Fruit fly (Drosophila melanogaster) whole organism, embryonic: ENCODE results near the gene Alh.

Experiments used
- CG12391 ChIP-seq: fragments of 200-800 bp; sonication (Bioruptor generic); optimal IDR thresholded peaks from 3 replicates; lab custom pipeline; 2018; ENCODE audit warnings: missing biosample characterization, mild to moderate bottlenecking, missing genetic modification characterization, moderate library complexity
- CG14441 ChIP-seq: fragments of 200-800 bp; sonication (Bioruptor generic); IDR thresholded peaks from 2 replicates; pipeline ENCODE4 v1.3.6; 2022; ENCODE audit warnings: missing biosample characterization, missing genetic modification characterization
- CG14667 ChIP-seq: fragments of 200-800 bp; sonication (Bioruptor generic); IDR thresholded peaks from 2 replicates; pipeline ENCODE4 v1.3.6; 2022; ENCODE audit warnings: missing biosample characterization, missing genetic modification characterization
- CG15073 ChIP-seq: fragments of 200-800 bp; sonication (Bioruptor generic); optimal IDR thresholded peaks from 2 replicates; lab custom pipeline; 2016; ENCODE audit warnings: missing biosample characterization, missing genetic modification characterization
- CG15696 ChIP-seq: fragments of 200-800 bp; sonication (Bioruptor generic); optimal IDR thresholded peaks from 2 replicates; lab custom pipeline; 2019; ENCODE audit warnings: missing biosample characterization, mild to moderate bottlenecking, missing genetic modification characterization, moderate library complexity
- CG3281 ChIP-seq: fragments of 200-800 bp; sonication (Bioruptor generic); optimal IDR thresholded peaks from 3 replicates; lab custom pipeline; 2017; ENCODE audit warnings: missing biosample characterization, mild to moderate bottlenecking, missing genetic modification characterization
- CG34376 ChIP-seq: fragments of 200-800 bp; sonication (Bioruptor generic); optimal IDR thresholded peaks from 2 replicates; lab custom pipeline; 2018; ENCODE audit warnings: missing biosample characterization, mild to moderate bottlenecking, missing genetic modification characterization
- CG6175 ChIP-seq: fragments of 200-800 bp; sonication (Bioruptor generic); IDR thresholded peaks from 3 replicates; pipeline ENCODE4 v1.3.6; 2022; ENCODE audit warnings: missing biosample characterization, missing genetic modification characterization
- CG7271 ChIP-seq: fragments of 200-800 bp; sonication (Bioruptor generic); optimal IDR thresholded peaks from 2 replicates; lab custom pipeline; 2018; ENCODE audit warnings: missing biosample characterization, mild to moderate bottlenecking, missing genetic modification characterization, moderate library complexity
- CG7357 ChIP-seq: fragments of 200-800 bp; sonication (Bioruptor generic); IDR thresholded peaks from 3 replicates; pipeline ENCODE4 v1.3.6; 2022; ENCODE audit warnings: missing biosample characterization, missing genetic modification characterization
- CG7786 ChIP-seq: fragments of 200-800 bp; sonication (Bioruptor generic); optimal IDR thresholded peaks from 2 replicates; lab custom pipeline; 2016; ENCODE audit warnings: missing biosample characterization, missing genetic modification characterization
- CG7839 ChIP-seq: fragments of 200-800 bp; sonication (Bioruptor generic); optimal IDR thresholded peaks from 3 replicates; lab custom pipeline; 2018; ENCODE audit warnings: missing biosample characterization, mild to moderate bottlenecking, missing genetic modification characterization, moderate library complexity
- CG8359 ChIP-seq: fragments of 200-800 bp; sonication (Bioruptor generic); optimal IDR thresholded peaks from 2 replicates; lab custom pipeline; 2017; ENCODE audit warnings: missing biosample characterization, mild to moderate bottlenecking, missing genetic modification characterization, borderline replicate concordance
- CG8478 ChIP-seq: fragments of >200 bp; optimal IDR thresholded peaks from 2 replicates; lab custom pipeline; 2018
- CG9609 ChIP-seq: fragments of 200-800 bp; sonication (Bioruptor generic); optimal IDR thresholded peaks from 3 replicates; lab custom pipeline; 2016; ENCODE audit warnings: missing biosample characterization, missing genetic modification characterization
- CG9727 ChIP-seq: fragments of 200-800 bp; sonication (Bioruptor generic); optimal IDR thresholded peaks from 3 replicates; lab custom pipeline; 2017; ENCODE audit warnings: missing biosample characterization, mild to moderate bottlenecking, missing genetic modification characterization
- CG9797 ChIP-seq: fragments of 200-800 bp; sonication (Bioruptor generic); optimal IDR thresholded peaks from 3 replicates; lab custom pipeline; 2018; ENCODE audit warnings: missing biosample characterization, mild to moderate bottlenecking, missing genetic modification characterization
- Fer2 ChIP-seq: fragments of 200-800 bp; sonication (Bioruptor generic); optimal IDR thresholded peaks from 2 replicates; lab custom pipeline; 2018; ENCODE audit warnings: missing biosample characterization, mild to moderate bottlenecking, missing genetic modification characterization, moderate library complexity
- HLH3B ChIP-seq: fragments of 200-800 bp; sonication (Bioruptor generic); IDR thresholded peaks from 2 replicates; pipeline ENCODE4 v1.3.6; 2022; ENCODE audit warnings: missing biosample characterization, missing genetic modification characterization
- HLH54F ChIP-seq: fragments of 200-800 bp; sonication (Bioruptor generic); optimal IDR thresholded peaks from 3 replicates; lab custom pipeline; 2016; ENCODE audit warnings: missing biosample characterization, missing genetic modification characterization
- HLHmδ ChIP-seq: fragments of 200-800 bp; sonication (Bioruptor generic); optimal IDR thresholded peaks from 2 replicates; lab custom pipeline; 2018; ENCODE audit warnings: missing biosample characterization, mild to moderate bottlenecking, missing genetic modification characterization, moderate library complexity
- HmgZ ChIP-seq: fragments of 200-800 bp; sonication (Bioruptor generic); optimal IDR thresholded peaks from 2 replicates; lab custom pipeline; 2018; ENCODE audit warnings: missing biosample characterization, mild to moderate bottlenecking, missing genetic modification characterization
- Jarid2 ChIP-seq: fragments of 200-800 bp; sonication (Bioruptor generic); optimal IDR thresholded peaks from 3 replicates; lab custom pipeline; 2017; ENCODE audit warnings: mild to moderate bottlenecking, missing biosample characterization, missing genetic modification reagents, missing genetic modification characterization
- NC2β ChIP-seq: fragments of 200-800 bp; sonication (Bioruptor generic); optimal IDR thresholded peaks from 2 replicates; lab custom pipeline; 2016; ENCODE audit warnings: missing biosample characterization, missing genetic modification characterization
- Stat92E ChIP-seq, 3 experiments: fragments of >200 bp in 2 of 3; fragments of 200-800 bp in 1 of 3; sonication (Bioruptor generic) in 1 of 3; optimal IDR thresholded peaks; 2 replicates each; lab custom pipeline; 2017 to 2019; ENCODE audit warnings: missing biosample characterization in 3 of 3, missing genetic modification characterization in 3 of 3, mild to moderate bottlenecking in 1 of 3, moderate library complexity in 1 of 3
- Vsx1 ChIP-seq: fragments of 200-800 bp; sonication (Bioruptor generic); optimal IDR thresholded peaks from 2 replicates; lab custom pipeline; 2017; ENCODE audit warnings: missing biosample characterization, mild to moderate bottlenecking, missing genetic modification characterization, missing genetic modification reagents
- YL-1 ChIP-seq: fragments of 200-800 bp; sonication (Bioruptor generic); optimal IDR thresholded peaks from 3 replicates; lab custom pipeline; 2017; ENCODE audit warnings: missing biosample characterization, mild to moderate bottlenecking, missing genetic modification characterization
- ab ChIP-seq: fragments of 200-800 bp; sonication (Bioruptor generic); optimal IDR thresholded peaks from 2 replicates; lab custom pipeline; 2016; ENCODE audit warnings: missing biosample characterization, missing genetic modification characterization
- bsh ChIP-seq, 2 experiments: fragments of 200-800 bp; sonication (Bioruptor generic); optimal IDR thresholded peaks; 2 replicates each; lab custom pipeline; 2017 to 2018; ENCODE audit warnings: mild to moderate bottlenecking in 2 of 2, missing biosample characterization in 2 of 2, missing genetic modification characterization in 2 of 2, moderate library complexity in 1 of 2
- cwo ChIP-seq: fragments of 200-800 bp; sonication (Bioruptor generic); optimal IDR thresholded peaks from 3 replicates; lab custom pipeline; 2017; ENCODE audit warnings: missing biosample characterization, missing genetic modification characterization, mild to moderate bottlenecking, moderate library complexity, missing genetic modification reagents
- dimm ChIP-seq: fragments of 200-800 bp; sonication (Bioruptor generic); IDR thresholded peaks from 2 replicates; pipeline ENCODE4 v1.3.6; 2022; ENCODE audit warnings: missing biosample characterization, missing genetic modification characterization
- ewg ChIP-seq: fragments of 200-800 bp; sonication (Bioruptor generic); optimal IDR thresholded peaks from 3 replicates; lab custom pipeline; 2017; ENCODE audit warnings: mild to moderate bottlenecking, missing biosample characterization, missing genetic modification reagents, missing genetic modification characterization
- fd64A ChIP-seq: fragments of 200-800 bp; sonication (Bioruptor generic); optimal IDR thresholded peaks from 3 replicates; lab custom pipeline; 2018; ENCODE audit warnings: missing biosample characterization, mild to moderate bottlenecking, missing genetic modification characterization
- gce ChIP-seq: fragments of 200-800 bp; sonication (Bioruptor generic); IDR thresholded peaks from 3 replicates; pipeline ENCODE4 v1.3.6; 2022; ENCODE audit warnings: missing biosample characterization, missing genetic modification characterization
- gcm2 ChIP-seq: fragments of 200-800 bp; sonication (Bioruptor generic); optimal IDR thresholded peaks from 2 replicates; lab custom pipeline; 2016; ENCODE audit warnings: missing biosample characterization, missing genetic modification characterization
- grau ChIP-seq: fragments of 200-800 bp; optimal IDR thresholded peaks from 3 replicates; lab custom pipeline; 2019; ENCODE audit warnings: missing biosample characterization, mild to moderate bottlenecking, missing genetic modification characterization, moderate library complexity
- gsb-n ChIP-seq: fragments of 200-800 bp; sonication (Bioruptor generic); optimal IDR thresholded peaks from 3 replicates; lab custom pipeline; 2018; ENCODE audit warnings: missing biosample characterization, mild to moderate bottlenecking, missing genetic modification characterization
- gt ChIP-seq: fragments of 200-800 bp; sonication (Bioruptor generic); IDR thresholded peaks from 2 replicates; pipeline ENCODE4 v1.3.6; 2022; ENCODE audit warnings: missing biosample characterization, missing genetic modification characterization
- luna ChIP-seq: fragments of 200-800 bp; sonication (Bioruptor generic); optimal IDR thresholded peaks from 2 replicates; lab custom pipeline; 2016; ENCODE audit warnings: missing biosample characterization, missing genetic modification characterization
- mam ChIP-seq: fragments of 200-800 bp; sonication (Bioruptor generic); optimal IDR thresholded peaks from 3 replicates; lab custom pipeline; 2016; ENCODE audit warnings: missing biosample characterization, missing genetic modification characterization
- nerfin-2 ChIP-seq: fragments of 200-800 bp; sonication (Bioruptor generic); IDR thresholded peaks from 2 replicates; pipeline ENCODE4 v1.3.6; 2022; ENCODE audit warnings: missing biosample characterization, missing genetic modification characterization; ENCODE audit not compliant: partially characterized antibody
- p53 ChIP-seq: fragments of 200-800 bp; sonication (Bioruptor generic); optimal IDR thresholded peaks from 2 replicates; lab custom pipeline; 2016; ENCODE audit warnings: missing biosample characterization, missing genetic modification characterization
- phol ChIP-seq: fragments of 200-800 bp; sonication (Bioruptor generic); optimal IDR thresholded peaks from 3 replicates; lab custom pipeline; 2018; ENCODE audit warnings: missing biosample characterization, mild to moderate bottlenecking, missing genetic modification characterization, moderate library complexity
- salm ChIP-seq: fragments of 200-800 bp; sonication (Bioruptor generic); optimal IDR thresholded peaks from 2 replicates; lab custom pipeline; 2018; ENCODE audit warnings: missing biosample characterization, mild to moderate bottlenecking, missing genetic modification characterization
- shn ChIP-seq: fragments of 200-800 bp; sonication (Bioruptor generic); optimal IDR thresholded peaks from 3 replicates; lab custom pipeline; 2016; ENCODE audit warnings: missing biosample characterization, missing genetic modification characterization
- tna ChIP-seq: fragments of 200-800 bp; sonication (Bioruptor generic); IDR thresholded peaks from 2 replicates; pipeline ENCODE4 v1.3.6; 2022; ENCODE audit warnings: missing biosample characterization, missing genetic modification characterization; ENCODE audit not compliant: partially characterized antibody
- twi ChIP-seq: fragments of 200-800 bp; optimal IDR thresholded peaks from 2 replicates; lab custom pipeline; 2019; ENCODE audit warnings: missing biosample characterization, mild to moderate bottlenecking, missing genetic modification characterization, moderate library complexity
- unpg ChIP-seq: fragments of 200-800 bp; sonication (Bioruptor generic); optimal IDR thresholded peaks from 3 replicates; lab custom pipeline; 2018; ENCODE audit warnings: missing biosample characterization, mild to moderate bottlenecking, missing genetic modification characterization, moderate library complexity

Alh gene

DNA sequence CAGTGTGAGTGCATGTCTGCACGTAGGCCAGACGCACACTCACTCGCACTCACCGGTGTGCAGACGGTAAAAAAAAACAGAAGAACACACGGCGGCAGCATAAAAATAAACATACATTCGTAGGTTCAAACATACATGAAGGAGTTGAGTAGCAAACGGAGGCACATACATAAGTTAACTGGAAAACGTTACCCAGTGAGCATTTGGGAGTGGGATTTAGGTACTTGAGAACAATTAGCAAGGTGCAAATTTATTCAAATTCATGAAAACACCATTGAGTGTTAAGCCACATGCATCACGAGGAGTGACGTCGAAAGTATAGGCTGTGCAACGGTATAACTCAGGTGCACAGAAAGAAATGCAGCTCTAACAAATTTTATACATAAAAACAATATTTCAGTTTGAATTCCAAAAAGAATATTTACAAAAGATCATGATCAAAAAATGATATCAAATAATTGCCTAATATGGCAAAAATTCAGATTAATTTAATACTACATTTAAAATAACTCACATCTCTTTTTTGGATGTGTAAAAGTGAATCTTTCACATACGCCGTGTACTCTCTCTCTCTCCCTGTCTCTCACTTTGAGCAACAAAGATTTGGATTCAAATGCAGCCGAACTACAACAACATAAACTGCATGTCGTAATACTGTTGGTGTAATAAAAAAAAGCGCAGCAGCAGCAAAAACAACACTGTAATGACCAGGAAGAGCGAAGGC lies 15.2 kb downstream of the Alh start (continued):
- TF ChIP-seq nerfin-2 (GFP tag; lab: Robert Waterston, UW) (no peak), Vsx1 (peak; percentile 70), bsh (GFP tag; optimal IDR thresholded peaks at IDR 0.05; lab: Kevin White, UChicago) (peak; percentile 90 to 99), HLHmδ (GFP tag; lab: Kevin White, UChicago) (no peak), twi (peak; percentile 96), fd64A (GFP tag; lab: Kevin White, UChicago) (peak; percentile 92), tna (GFP tag; lab: Robert Waterston, UW) (no peak), CG14441 (GFP tag; lab: Robert Waterston, UW) (no peak), gce (GFP tag; lab: Robert Waterston, UW) (no peak), gsb-n (peak; percentile 98), CG7271 (peak; percentile 94), CG34376 (GFP tag; lab: Kevin White, UChicago) (peak; percentile 5), CG7357 (GFP tag; lab: Robert Waterston, UW) (peak; percentile 86), CG7839 (tag; lab: Kevin White, UChicago) (peak; percentile 96), CG8359 (GFP tag; lab: Kevin White, UChicago) (peak; percentile 87), CG9797 (peak; percentile 30), YL-1 (peak; percentile 77), CG8478 (lab: Kevin White, UChicago) (no peak), HLH54F (GFP tag; lab: Kevin White, UChicago) (peak; percentile 49), cwo (GFP tag; lab: Kevin White, UChicago) (peak; percentile 69), shn (peak; percentile 77), HLH3B (GFP tag; lab: Robert Waterston, UW) (no peak), gcm2 (GFP tag; lab: Kevin White, UChicago) (peak; percentile 81), CG15073 (peak; percentile 80), unpg (GFP tag; lab: Kevin White, UChicago) (peak; percentile 96), ab (GFP tag; lab: Kevin White, UChicago) (peak; percentile 74), CG9727 (GFP tag; lab: Kevin White, UChicago) (peak; percentile 98), luna (GFP tag; lab: Kevin White, UChicago) (no peak), phol (tag; lab: Kevin White, UChicago) (peak; percentile 98), dimm (GFP tag; lab: Robert Waterston, UW) (no peak), ewg (peak; percentile 93), CG3281 (peak; percentile 64)
- TF ChIP-seq, all 482 proteins: peak for 287

DNA sequence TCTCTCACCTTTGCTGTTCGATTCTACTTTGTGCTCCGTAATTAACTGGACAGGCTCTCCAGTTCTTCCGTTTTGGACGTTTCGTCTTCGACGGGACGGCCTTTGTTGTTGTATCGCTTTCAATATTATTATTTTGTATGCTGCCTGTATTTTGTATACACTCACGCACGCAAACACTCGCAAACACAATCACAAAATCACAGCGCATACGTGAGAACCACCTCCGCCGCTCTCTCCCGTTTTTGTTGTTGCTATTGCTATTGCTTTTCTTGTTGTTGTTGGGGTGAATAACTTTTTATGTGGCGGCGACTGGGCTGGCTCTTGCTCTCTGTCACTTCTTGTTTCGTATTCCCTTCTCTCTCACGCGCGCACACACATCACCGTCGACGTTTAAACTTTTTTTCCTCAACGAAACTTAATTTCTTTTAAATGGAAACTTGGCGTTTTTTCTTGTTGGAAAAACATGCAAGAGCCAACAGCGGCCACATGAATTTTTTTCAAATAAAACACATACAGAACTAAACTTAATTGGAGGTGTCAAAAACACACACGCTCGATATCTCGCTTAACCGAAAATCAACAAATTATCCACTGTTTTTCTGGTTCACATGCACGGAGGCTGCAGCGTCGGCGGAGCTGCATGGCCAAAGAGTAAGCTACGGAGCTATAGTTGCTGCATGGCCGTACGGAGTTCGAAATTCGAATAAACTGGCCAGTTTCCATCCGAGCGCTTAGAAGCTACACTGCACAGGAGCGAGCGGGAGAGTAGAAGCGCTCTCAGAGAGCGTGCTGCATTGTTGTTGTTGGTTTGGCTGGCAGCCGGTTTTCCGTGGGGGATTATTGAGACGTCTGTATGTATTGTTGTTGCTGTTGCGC lies 16.0 kb downstream of the Alh start:
- TF ChIP-seq NC2β (GFP tag; lab: Kevin White, UChicago): no peak
- no peak for TF ChIP-seq bsh (GFP tag; optimal IDR thresholded peaks at IDR 0.05; lab: Kevin White, UChicago)
- TF ChIP-seq HmgZ: no peak
- TF ChIP-seq grau (tag; lab: Kevin White, UChicago): peak; percentile 3
- TF ChIP-seq Fer2: no peak
- TF ChIP-seq CG9609 (GFP tag; lab: Kevin White, UChicago): no peak
- TF ChIP-seq CG12391 (tag; lab: Kevin White, UChicago): no peak
- peak; percentile 12 for TF ChIP-seq mam (GFP tag; lab: Kevin White, UChicago)
- TF ChIP-seq CG7786 (GFP tag; lab: Kevin White, UChicago): peak; percentile 33
- no peak for TF ChIP-seq p53 (GFP tag; lab: Kevin White, UChicago)
- TF ChIP-seq Stat92E (GFP tag; optimal IDR thresholded peaks at IDR 0.05; lab: Kevin White, UChicago): no peak
- TF ChIP-seq Jarid2: peak; percentile 52
- TF ChIP-seq CG3281: peak; percentile 2
- TF ChIP-seq CG6175 (GFP tag; lab: Robert Waterston, UW): no peak
- no peak for TF ChIP-seq gt (GFP tag; lab: Robert Waterston, UW)
- TF ChIP-seq CG15696: no peak
- no peak for TF ChIP-seq salm (tag; lab: Kevin White, UChicago)
- TF ChIP-seq CG14667 (GFP tag; lab: Robert Waterston, UW): no peak
